Worm (Caenorhabditis elegans): ENCODE measurements around the gene tin-9.1.

- no peak for TF ChIP-seq ref-1 (GFP tag; conservative IDR thresholded peaks at IDR 0.05)
- TF ChIP-seq ztf-29 (GFP tag; IDR thresholded peaks at IDR 0.05), result no peak
- TF ChIP-seq flt-1 (GFP tag; IDR thresholded peaks at IDR 0.05), result no peak
- no peak for TF ChIP-seq klf-2 (GFP tag; conservative IDR thresholded peaks at IDR 0.05)
Measured at ce11 chrIV:7011728-7012127, 32.7 kb downstream of the tin-9.1 start, which contains the start of gene trxr-1.

Measured in whole organism, midembryonic.